In the genomic region with DNA sequence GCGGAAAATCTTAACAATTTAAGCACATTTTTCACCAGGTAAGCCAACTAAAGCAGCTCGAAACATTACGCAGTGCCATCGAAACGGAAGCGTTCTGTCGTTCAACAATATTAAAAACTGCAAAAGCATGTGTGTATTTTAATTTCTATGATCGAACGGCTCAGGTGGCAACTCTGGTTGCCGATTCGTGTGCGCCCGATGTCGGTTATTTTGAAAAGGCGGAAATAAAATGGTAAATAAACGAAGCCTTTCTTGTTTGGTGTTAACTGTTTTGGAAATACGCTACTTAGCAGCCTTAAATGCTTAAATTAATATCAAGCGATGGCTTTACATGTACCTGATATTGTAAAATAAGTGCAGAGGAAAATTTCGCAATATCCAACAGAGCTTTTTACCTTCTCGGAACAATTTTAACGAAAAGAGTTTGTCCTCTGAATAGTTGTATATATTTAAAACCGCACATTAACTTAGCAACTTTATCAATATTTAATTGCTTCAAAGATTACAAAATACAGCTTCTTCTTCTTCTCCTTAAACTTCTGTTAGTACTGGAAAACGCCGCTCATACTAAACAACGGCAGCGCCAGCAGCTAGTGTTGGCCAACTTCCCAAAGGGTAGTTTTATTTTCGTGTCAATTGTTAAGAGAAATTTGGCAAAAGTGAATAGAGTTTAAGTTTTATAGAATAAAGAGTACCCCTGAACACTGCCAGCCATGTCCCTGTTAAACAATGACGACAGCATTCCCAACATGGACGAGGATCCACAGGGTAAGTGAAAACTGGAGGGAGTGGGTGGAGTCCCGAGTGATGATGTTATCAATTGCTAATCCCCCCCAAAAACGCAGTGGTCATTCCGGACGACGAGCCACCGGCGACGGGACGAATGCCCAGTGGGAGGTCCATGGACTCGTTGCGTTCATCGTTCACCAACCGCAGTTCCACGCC, we compare ENCODE assay signal across 5 fruit fly cellular contexts.
TF ChIP-seq lines count a peak whose summit lies in the region.

A gene (plus strand): TSS at position 588 of the 945 bp plus-strand sequence.

- peak; percentile 53 for TF ChIP-seq CTCF in whole organism, embryonic (GFP tag; optimal IDR thresholded peaks at IDR 0.05; lab: Kevin White, UChicago)

TF ChIP-seq in whole organism, adult, 20 proteins besides CTCF, POLR2A, EP300 and RAD21 (continues in another document):
- peak; percentile 64 for TF ChIP-seq pad (GFP tag; optimal IDR thresholded peaks at IDR 0.05; lab: Kevin White, UChicago)
- peak; percentile 82 for TF ChIP-seq Crg-1 (GFP tag; optimal IDR thresholded peaks at IDR 0.05; lab: Kevin White, UChicago)
- TF ChIP-seq Hr96 (GFP tag; optimal IDR thresholded peaks at IDR 0.05; lab: Kevin White, UChicago), result peak; percentile 71
- peak; percentile 1 for TF ChIP-seq Clk (GFP tag; optimal IDR thresholded peaks at IDR 0.05; lab: Kevin White, UChicago)
- peak; percentile 21 for TF ChIP-seq CG33017 (tag; optimal IDR thresholded peaks at IDR 0.05; lab: Kevin White, UChicago)
- TF ChIP-seq CG5204 (GFP tag; optimal IDR thresholded peaks at IDR 0.05; lab: Kevin White, UChicago), result no peak
- TF ChIP-seq bab1 (GFP tag; optimal IDR thresholded peaks at IDR 0.05; lab: Kevin White, UChicago), result no peak
- peak; percentile 71 for TF ChIP-seq CG12768 (GFP tag; optimal IDR thresholded peaks at IDR 0.05; lab: Kevin White, UChicago)
- no peak for TF ChIP-seq kay (GFP tag; lab: Kevin White, UChicago; ENCODE audit: borderline replicate concordance)
- TF ChIP-seq CG1620 (GFP tag; optimal IDR thresholded peaks at IDR 0.05; lab: Kevin White, UChicago), result peak; percentile 86
- TF ChIP-seq CG11617 (GFP tag; optimal IDR thresholded peaks at IDR 0.05; lab: Kevin White, UChicago), result peak; percentile 18
- no peak for TF ChIP-seq ovo (GFP tag; optimal IDR thresholded peaks at IDR 0.05; lab: Kevin White, UChicago)
- TF ChIP-seq toe (GFP tag; optimal IDR thresholded peaks at IDR 0.05; lab: Kevin White, UChicago), result peak; percentile 36
- TF ChIP-seq Mnt (GFP tag; optimal IDR thresholded peaks at IDR 0.05; lab: Kevin White, UChicago), result peak; percentile 64
- TF ChIP-seq CG7045 (GFP tag; optimal IDR thresholded peaks at IDR 0.05; lab: Kevin White, UChicago), result peak; percentile 30

TF ChIP-seq in whole organism, embryonic, 481 proteins besides CTCF, POLR2A, EP300 and RAD21 (continues in another document):
- no peak for TF ChIP-seq Atf3 (GFP tag; optimal IDR thresholded peaks at IDR 0.05; lab: Kevin White, UChicago)
- no peak for TF ChIP-seq usp (GFP tag; optimal IDR thresholded peaks at IDR 0.05; lab: Kevin White, UChicago)
- TF ChIP-seq B-H2 (GFP tag; optimal IDR thresholded peaks at IDR 0.05; lab: Kevin White, UChicago), result peak; percentile 59
- peak; percentile 12 for TF ChIP-seq CG18476 (GFP tag; optimal IDR thresholded peaks at IDR 0.05; lab: Kevin White, UChicago)
- no peak for TF ChIP-seq Ravus (GFP tag; IDR thresholded peaks at IDR 0.05; lab: Robert Waterston, UW)
- TF ChIP-seq ham (GFP tag; IDR thresholded peaks at IDR 0.05; lab: Robert Waterston, UW), result no peak
- TF ChIP-seq CG13775 (GFP tag; optimal IDR thresholded peaks at IDR 0.05; lab: Kevin White, UChicago), result peak; percentile 10
- no peak for TF ChIP-seq Doc2 (GFP tag; IDR thresholded peaks at IDR 0.05; lab: Robert Waterston, UW)
- peak; percentile 66 for TF ChIP-seq CG4617 (GFP tag; optimal IDR thresholded peaks at IDR 0.05; lab: Kevin White, UChicago; ENCODE audit: borderline replicate concordance)
- no peak for TF ChIP-seq CG6254 (GFP tag; optimal IDR thresholded peaks at IDR 0.05; lab: Kevin White, UChicago)
- no peak for TF ChIP-seq eyg (GFP tag; optimal IDR thresholded peaks at IDR 0.05; lab: Kevin White, UChicago)
- TF ChIP-seq vnd (GFP tag; IDR thresholded peaks at IDR 0.05; lab: Robert Waterston, UW; ENCODE audit: partially characterized antibody), result no peak
- TF ChIP-seq CG13624 (GFP tag; optimal IDR thresholded peaks at IDR 0.05; lab: Kevin White, UChicago), result peak; percentile 74
- no peak for TF ChIP-seq Nf-YB (GFP tag; optimal IDR thresholded peaks at IDR 0.05; lab: Kevin White, UChicago)
- peak; percentile 56 for TF ChIP-seq CG2116 (GFP tag; optimal IDR thresholded peaks at IDR 0.05; lab: Kevin White, UChicago)
- TF ChIP-seq slp2 (GFP tag; optimal IDR thresholded peaks at IDR 0.05; lab: Kevin White, UChicago), result peak; percentile 33

TF ChIP-seq in whole organism, prepupa, 60 proteins besides CTCF, POLR2A, EP300 and RAD21 (continues in another document):
- peak; percentile 26 for TF ChIP-seq CG6792 (GFP tag; optimal IDR thresholded peaks at IDR 0.05; lab: Kevin White, UChicago)
- no peak for TF ChIP-seq CG9139 (GFP tag; optimal IDR thresholded peaks at IDR 0.05; lab: Kevin White, UChicago)
- TF ChIP-seq cyc (GFP tag; optimal IDR thresholded peaks at IDR 0.05; lab: Kevin White, UChicago), result peak; percentile 53
- TF ChIP-seq Hr38 (GFP tag; optimal IDR thresholded peaks at IDR 0.05; lab: Kevin White, UChicago), result no peak
- peak; percentile 47; the same call in 1 of the 3 replicates for TF ChIP-seq CG6163 (GFP tag; IDR thresholded peaks at IDR 0.05; lab: Robert Waterston, UW)
- no peak for TF ChIP-seq Gug (GFP tag; IDR thresholded peaks at IDR 0.05; lab: Robert Waterston, UW)
- peak; percentile 6 for TF ChIP-seq CG6808 (GFP tag; optimal IDR thresholded peaks at IDR 0.05; lab: Kevin White, UChicago)
- TF ChIP-seq OdsH (GFP tag; optimal IDR thresholded peaks at IDR 0.05; lab: Kevin White, UChicago), result no peak
- TF ChIP-seq fd59A (GFP tag; optimal IDR thresholded peaks at IDR 0.05; lab: Kevin White, UChicago), result no peak
- TF ChIP-seq CG8319 (GFP tag; optimal IDR thresholded peaks at IDR 0.05; lab: Kevin White, UChicago), result no peak
- TF ChIP-seq CG11294 (GFP tag; IDR thresholded peaks at IDR 0.05; lab: Robert Waterston, UW), result no peak
- no peak for TF ChIP-seq Lpt (GFP tag; optimal IDR thresholded peaks at IDR 0.05; lab: Kevin White, UChicago)
- no peak for TF ChIP-seq CG8119 (GFP tag; IDR thresholded peaks at IDR 0.05; lab: Robert Waterston, UW)
- no peak for TF ChIP-seq Sox102F (GFP tag; optimal IDR thresholded peaks at IDR 0.05; lab: Kevin White, UChicago)
- no peak for TF ChIP-seq Ets96B (tag; optimal IDR thresholded peaks at IDR 0.05; lab: Kevin White, UChicago)
- peak in 1 of 2 experiments; percentile 44 for TF ChIP-seq ss (GFP tag; optimal IDR thresholded peaks at IDR 0.05; lab: Kevin White, UChicago)
- peak; percentile 50 for TF ChIP-seq svp (GFP tag; lab: Kevin White, UChicago)
- no peak for TF ChIP-seq Blimp-1 (GFP tag; optimal IDR thresholded peaks at IDR 0.05; lab: Kevin White, UChicago)

TF ChIP-seq in whole organism, pupa, 21 proteins besides CTCF, POLR2A, EP300 and RAD21:
- TF ChIP-seq CG15710 (tag; optimal IDR thresholded peaks at IDR 0.05; lab: Kevin White, UChicago), result no peak
- TF ChIP-seq Ets98B (GFP tag; IDR thresholded peaks at IDR 0.05; lab: Robert Waterston, UW), result peak; percentile 31; the same call in 1 of the 2 replicates
- no peak for TF ChIP-seq fd96Ca (GFP tag; IDR thresholded peaks at IDR 0.05; lab: Robert Waterston, UW)
- peak; percentile 59; the same call in 1 of the 3 replicates for TF ChIP-seq CG4496 (GFP tag; IDR thresholded peaks at IDR 0.05; lab: Robert Waterston, UW)

TF ChIP-seq in whole organism, wandering third instar larva, 38 proteins besides CTCF, POLR2A, EP300 and RAD21 (continues in another document):
- no peak for TF ChIP-seq CG32264 (GFP tag; optimal IDR thresholded peaks at IDR 0.05; lab: Kevin White, UChicago)
- TF ChIP-seq Jra (GFP tag; optimal IDR thresholded peaks at IDR 0.05; lab: Kevin White, UChicago), result no peak
- no peak for TF ChIP-seq Dif (GFP tag; optimal IDR thresholded peaks at IDR 0.05; lab: Kevin White, UChicago; ENCODE audit: partially characterized antibody)
- no peak for TF ChIP-seq GATAd (GFP tag; optimal IDR thresholded peaks at IDR 0.05; lab: Kevin White, UChicago)
- no peak for TF ChIP-seq CG9705 (GFP tag; optimal IDR thresholded peaks at IDR 0.05; lab: Kevin White, UChicago)
- no peak for TF ChIP-seq woc (GFP tag; optimal IDR thresholded peaks at IDR 0.05; lab: Kevin White, UChicago)
- TF ChIP-seq pan (optimal IDR thresholded peaks at IDR 0.05; lab: Kevin White, UChicago), result no peak
- TF ChIP-seq dl (GFP tag; optimal IDR thresholded peaks at IDR 0.05; lab: Kevin White, UChicago; ENCODE audit: insufficient read depth in 1 of 2, partially characterized antibody in 2 of 2), result no peak
- no peak for TF ChIP-seq fru (GFP tag; optimal IDR thresholded peaks at IDR 0.05; lab: Kevin White, UChicago)
- peak; percentile 29 for TF ChIP-seq OdsH (GFP tag; optimal IDR thresholded peaks at IDR 0.05; lab: Kevin White, UChicago)
- no peak for TF ChIP-seq brk (GFP tag; optimal IDR thresholded peaks at IDR 0.05; lab: Kevin White, UChicago)
- no peak for TF ChIP-seq lola (GFP tag; optimal IDR thresholded peaks at IDR 0.05; lab: Kevin White, UChicago)
- no peak for TF ChIP-seq Dfd (GFP tag; optimal IDR thresholded peaks at IDR 0.05; lab: Kevin White, UChicago)
- no peak for TF ChIP-seq tai (GFP tag; optimal IDR thresholded peaks at IDR 0.05; lab: Kevin White, UChicago)
- no peak for TF ChIP-seq Vsx2 (GFP tag; optimal IDR thresholded peaks at IDR 0.05; lab: Kevin White, UChicago; ENCODE audit: partially characterized antibody)
- TF ChIP-seq Myc (optimal IDR thresholded peaks at IDR 0.05; lab: Kevin White, UChicago), result peak; percentile 10
- peak; percentile 16 for TF ChIP-seq dmrt93B (GFP tag; optimal IDR thresholded peaks at IDR 0.05; lab: Kevin White, UChicago)
- TF ChIP-seq Abd-B (GFP tag; optimal IDR thresholded peaks at IDR 0.05; lab: Kevin White, UChicago), result no peak
- no peak for TF ChIP-seq Mio (GFP tag; optimal IDR thresholded peaks at IDR 0.05; lab: Kevin White, UChicago)
- peak; percentile 22 for TF ChIP-seq Sp1 (GFP tag; optimal IDR thresholded peaks at IDR 0.05; lab: Kevin White, UChicago)
- peak; percentile 59 for TF ChIP-seq Hr83 (GFP tag; optimal IDR thresholded peaks at IDR 0.05; lab: Kevin White, UChicago; ENCODE audit: poor library complexity, severe bottlenecking)
- TF ChIP-seq sage (GFP tag; optimal IDR thresholded peaks at IDR 0.05; lab: Kevin White, UChicago), result no peak
- no peak for TF ChIP-seq usp (GFP tag; optimal IDR thresholded peaks at IDR 0.05; lab: Kevin White, UChicago)
- no peak for TF ChIP-seq CrebA (GFP tag; optimal IDR thresholded peaks at IDR 0.05; lab: Kevin White, UChicago; ENCODE audit: borderline replicate concordance)
- TF ChIP-seq jim (GFP tag; optimal IDR thresholded peaks at IDR 0.05; lab: Kevin White, UChicago), result no peak
- TF ChIP-seq HLH106 (tag; optimal IDR thresholded peaks at IDR 0.05; lab: Kevin White, UChicago), result no peak
- peak; percentile 68 for TF ChIP-seq h (GFP tag; optimal IDR thresholded peaks at IDR 0.05; lab: Kevin White, UChicago)
- peak; percentile 11 for TF ChIP-seq psq (GFP tag; optimal IDR thresholded peaks at IDR 0.05; lab: Kevin White, UChicago)
- TF ChIP-seq rgr (GFP tag; optimal IDR thresholded peaks at IDR 0.05; lab: Kevin White, UChicago), result peak; percentile 54
- peak; percentile 15 to 51 for TF ChIP-seq foxo (GFP tag; optimal IDR thresholded peaks at IDR 0.05; lab: Kevin White, UChicago)
- no peak for TF ChIP-seq Hnf4 (GFP tag; optimal IDR thresholded peaks at IDR 0.05; lab: Kevin White, UChicago)
